Worm (Caenorhabditis elegans): ENCODE measurements around the gene zyg-12.

DNA sequence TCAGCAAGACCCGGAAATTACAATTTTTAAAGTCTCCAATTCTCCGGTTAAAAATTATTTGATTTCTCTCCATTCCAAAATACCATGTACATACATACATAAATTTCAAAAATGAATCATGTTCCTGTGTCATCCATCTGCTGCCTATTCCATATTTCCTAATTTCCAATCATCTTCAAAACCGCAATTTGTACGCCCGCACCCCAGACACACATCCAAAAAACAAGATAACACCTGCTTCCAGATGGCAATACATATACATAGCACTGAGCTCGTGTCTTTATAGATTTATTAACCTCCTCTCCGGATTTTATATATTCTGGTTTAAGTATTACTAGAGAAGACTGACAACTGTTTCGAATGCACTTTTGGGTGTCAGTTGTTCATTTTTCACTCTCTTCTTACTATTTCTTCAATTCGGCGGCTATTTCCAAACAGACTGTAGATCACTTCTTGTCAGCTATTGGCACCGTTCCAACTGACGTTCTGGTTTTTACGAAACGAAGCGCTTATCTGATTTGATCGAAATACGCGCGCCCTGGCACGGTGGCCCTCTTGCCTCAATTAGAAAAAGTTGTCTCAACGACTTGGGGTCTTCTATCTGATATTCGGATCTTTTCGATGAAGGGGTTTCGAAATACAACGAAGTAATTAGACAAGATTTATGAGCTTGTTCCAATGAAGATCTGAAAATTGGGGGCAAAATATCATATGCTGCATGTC is 32.1 kb downstream of the zyg-12 start:
- TF ChIP-seq sup-37 (GFP tag; optimal IDR thresholded peaks at IDR 0.05) = no peak
- TF ChIP-seq nhr-76 (tag; optimal IDR thresholded peaks at IDR 0.05) = no peak
- TF ChIP-seq ztf-11 (tag; optimal IDR thresholded peaks at IDR 0.05) = peak in 1 of 2 experiments; percentile 87
- no peak for TF ChIP-seq snpc-4 (tag; optimal IDR thresholded peaks at IDR 0.05)
- TF ChIP-seq ceh-82 (tag; optimal IDR thresholded peaks at IDR 0.05) = no peak
- TF ChIP-seq nhr-11 (tag; optimal IDR thresholded peaks at IDR 0.05) = no peak
- TF ChIP-seq dpl-1 (GFP tag; optimal IDR thresholded peaks at IDR 0.05) = no peak
- TF ChIP-seq nhr-77 (tag; optimal IDR thresholded peaks at IDR 0.05) = no peak
- no peak for TF ChIP-seq aly-2 (tag; optimal IDR thresholded peaks at IDR 0.05)
- TF ChIP-seq blmp-1 (tag; optimal IDR thresholded peaks at IDR 0.05) = peak; percentile 11
- no peak for TF ChIP-seq ceh-90 (tag; optimal IDR thresholded peaks at IDR 0.05)
- TF ChIP-seq mdl-1 (tag; optimal IDR thresholded peaks at IDR 0.05) = no peak
